Fruit fly (Drosophila melanogaster) whole organism, prepupa: Measurements from ENCODE around the gene jhamt.

Experiments used
- Blimp-1 ChIP-seq: fragments of 200-800 bp; sonication (Bioruptor generic); optimal IDR thresholded peaks from 3 replicates; lab custom pipeline; 2017; ENCODE audit warnings: missing biosample characterization, missing genetic modification characterization, mild to moderate bottlenecking, moderate library complexity, missing genetic modification reagents
- CG10631 ChIP-seq: fragments of 200-800 bp; sonication (Bioruptor generic); optimal IDR thresholded peaks from 2 replicates; lab custom pipeline; 2016; ENCODE audit warnings: missing biosample characterization, missing genetic modification characterization
- CG10669 ChIP-seq: fragments of 200-800 bp; sonication (Bioruptor generic); optimal IDR thresholded peaks from 3 replicates; lab custom pipeline; 2018; ENCODE audit warnings: missing biosample characterization, mild to moderate bottlenecking, missing genetic modification characterization, moderate library complexity
- CG11294 ChIP-seq: fragments of 200-800 bp; sonication (Bioruptor generic); IDR thresholded peaks from 2 replicates; pipeline ENCODE4 v1.3.6; 2022; ENCODE audit warnings: missing biosample characterization, missing genetic modification characterization
- CG11762 ChIP-seq: fragments of 200-800 bp; sonication (Bioruptor generic); optimal IDR thresholded peaks from 3 replicates; lab custom pipeline; 2016; ENCODE audit warnings: missing biosample characterization, missing genetic modification characterization; ENCODE audit not compliant: insufficient read depth
- CG15336 ChIP-seq: fragments of 200-800 bp; sonication (Bioruptor generic); IDR thresholded peaks from 2 replicates; pipeline ENCODE4 v1.3.6; 2022; ENCODE audit warnings: missing biosample characterization, missing genetic modification characterization
- CG1621 ChIP-seq: fragments of 200-800 bp; sonication (Bioruptor generic); optimal IDR thresholded peaks from 3 replicates; lab custom pipeline; 2018; ENCODE audit warnings: missing biosample characterization, mild to moderate bottlenecking, missing genetic modification characterization
- CG16779 ChIP-seq: fragments of 200-800 bp; sonication (Bioruptor generic); optimal IDR thresholded peaks from 3 replicates; lab custom pipeline; 2017; ENCODE audit warnings: missing biosample characterization, mild to moderate bottlenecking, missing genetic modification characterization
- CG31627 ChIP-seq: fragments of 200-800 bp; sonication (Bioruptor generic); optimal IDR thresholded peaks from 3 replicates; lab custom pipeline; 2016; ENCODE audit warnings: missing biosample characterization, missing genetic modification characterization
- CG32006 ChIP-seq: fragments of 200-800 bp; sonication (Bioruptor generic); optimal IDR thresholded peaks from 3 replicates; lab custom pipeline; 2017; ENCODE audit warnings: missing biosample characterization, mild to moderate bottlenecking, missing genetic modification characterization
- CG34406 ChIP-seq: fragments of 200-800 bp; sonication (Bioruptor generic); optimal IDR thresholded peaks from 3 replicates; lab custom pipeline; 2016; ENCODE audit warnings: missing biosample characterization, missing genetic modification characterization
- CG3919 ChIP-seq: fragments of 200-800 bp; sonication (Bioruptor generic); optimal IDR thresholded peaks from 3 replicates; lab custom pipeline; 2016; ENCODE audit warnings: missing biosample characterization, missing genetic modification characterization
- CG4318 ChIP-seq: fragments of 200-800 bp; sonication (Bioruptor generic); optimal IDR thresholded peaks from 3 replicates; lab custom pipeline; 2017; ENCODE audit warnings: missing biosample characterization, mild to moderate bottlenecking, missing genetic modification characterization
- CG6276 ChIP-seq: fragments of 200-800 bp; sonication (Bioruptor generic); optimal IDR thresholded peaks from 2 replicates; lab custom pipeline; 2017; ENCODE audit warnings: missing biosample characterization, mild to moderate bottlenecking, missing genetic modification characterization
- CG6792 ChIP-seq: fragments of 200-800 bp; sonication (Bioruptor generic); optimal IDR thresholded peaks from 3 replicates; lab custom pipeline; 2016; ENCODE audit warnings: missing biosample characterization, missing genetic modification characterization
- CG6808 ChIP-seq: fragments of 200-800 bp; sonication (Bioruptor generic); optimal IDR thresholded peaks from 3 replicates; lab custom pipeline; 2017; ENCODE audit warnings: missing biosample characterization, missing genetic modification characterization, mild to moderate bottlenecking, moderate library complexity, missing genetic modification reagents
- CG7368 ChIP-seq: fragments of 200-800 bp; sonication (Bioruptor generic); optimal IDR thresholded peaks from 3 replicates; lab custom pipeline; 2016; ENCODE audit warnings: missing biosample characterization, missing genetic modification characterization
- CG8119 ChIP-seq: fragments of 200-800 bp; sonication (Bioruptor generic); IDR thresholded peaks from 3 replicates; pipeline ENCODE4 v1.3.6; 2022; ENCODE audit warnings: missing biosample characterization, missing genetic modification characterization
- CG8319 ChIP-seq: fragments of 200-800 bp; sonication (Bioruptor generic); optimal IDR thresholded peaks from 3 replicates; lab custom pipeline; 2016; ENCODE audit warnings: missing biosample characterization, missing genetic modification characterization
- CG8632 ChIP-seq: fragments of 200-800 bp; sonication (Bioruptor generic); optimal IDR thresholded peaks from 3 replicates; lab custom pipeline; 2016; ENCODE audit warnings: missing biosample characterization, missing genetic modification characterization
- CG9139 ChIP-seq: fragments of 200-800 bp; sonication (Bioruptor generic); optimal IDR thresholded peaks from 3 replicates; lab custom pipeline; 2017; ENCODE audit warnings: missing biosample characterization, mild to moderate bottlenecking, missing genetic modification characterization
- Eip78C ChIP-seq: fragments of 200-800 bp; sonication (Bioruptor generic); peaks from one replicate; lab custom pipeline; 2016; ENCODE audit warnings: missing biosample characterization, missing genetic modification characterization
- Eip93F ChIP-seq: fragments of 200-800 bp; sonication (Bioruptor generic); optimal IDR thresholded peaks from 2 replicates; lab custom pipeline; 2016; ENCODE audit warnings: missing biosample characterization, mild to moderate bottlenecking, missing genetic modification characterization
- Ets21C ChIP-seq: fragments of 200-800 bp; sonication (Bioruptor generic); optimal IDR thresholded peaks from 3 replicates; lab custom pipeline; 2016; ENCODE audit warnings: missing biosample characterization, missing genetic modification characterization
- Gug ChIP-seq: fragments of 200-800 bp; sonication (Bioruptor generic); IDR thresholded peaks from 2 replicates; pipeline ENCODE4 v1.3.6; 2022; ENCODE audit warnings: missing biosample characterization, missing genetic modification characterization
- Hr38 ChIP-seq: sonication (Bioruptor generic); optimal IDR thresholded peaks from 2 replicates; lab custom pipeline; 2016; ENCODE audit warnings: missing biosample characterization, missing genetic modification characterization
- Hr39 ChIP-seq: fragments of 200-800 bp; sonication (Bioruptor generic); optimal IDR thresholded peaks from 2 replicates; lab custom pipeline; 2016; ENCODE audit warnings: missing biosample characterization, missing genetic modification characterization
- Hr4 ChIP-seq: fragments of 200-800 bp; sonication (Bioruptor generic); optimal IDR thresholded peaks from 3 replicates; lab custom pipeline; 2016; ENCODE audit warnings: missing biosample characterization, missing genetic modification characterization
- Lpt ChIP-seq: fragments of 200-800 bp; sonication (Bioruptor generic); optimal IDR thresholded peaks from 3 replicates; lab custom pipeline; 2016; ENCODE audit warnings: missing biosample characterization, missing genetic modification characterization
- Met ChIP-seq: fragments of 200-800 bp; sonication (Bioruptor generic); optimal IDR thresholded peaks from 3 replicates; lab custom pipeline; 2016; ENCODE audit warnings: missing biosample characterization, missing genetic modification characterization
- Smox ChIP-seq: fragments of 200-800 bp; sonication (Bioruptor generic); optimal IDR thresholded peaks from 3 replicates; lab custom pipeline; 2016; ENCODE audit warnings: missing biosample characterization, missing genetic modification characterization
- Sox102F ChIP-seq: fragments of 200-800 bp; sonication (Bioruptor generic); optimal IDR thresholded peaks from 2 replicates; lab custom pipeline; 2016; ENCODE audit warnings: missing biosample characterization, mild to moderate bottlenecking, missing genetic modification characterization
- achi ChIP-seq: fragments of 200-800 bp; sonication (Bioruptor generic); optimal IDR thresholded peaks from 3 replicates; lab custom pipeline; 2016; ENCODE audit warnings: missing biosample characterization, missing genetic modification characterization
- cyc ChIP-seq: fragments of 200-800 bp; sonication (Bioruptor generic); optimal IDR thresholded peaks from 3 replicates; lab custom pipeline; 2016; ENCODE audit warnings: missing biosample characterization, missing genetic modification characterization
- dac ChIP-seq: fragments of 200-800 bp; sonication (Bioruptor generic); optimal IDR thresholded peaks from 2 replicates; lab custom pipeline; 2017; ENCODE audit warnings: missing biosample characterization, mild to moderate bottlenecking, missing genetic modification characterization
- dsx ChIP-seq: fragments of 200-800 bp; optimal IDR thresholded peaks from 3 replicates; lab custom pipeline; 2019; ENCODE audit warnings: missing biosample characterization, mild to moderate bottlenecking, missing genetic modification characterization, moderate library complexity; ENCODE audit not compliant: poor library complexity, severe bottlenecking
- eg ChIP-seq: fragments of 200-800 bp; sonication (Bioruptor generic); IDR thresholded peaks from 3 replicates; pipeline ENCODE4 v1.3.6; 2022; ENCODE audit warnings: missing biosample characterization, missing genetic modification characterization
- esn ChIP-seq: fragments of 200-800 bp; sonication (Bioruptor generic); optimal IDR thresholded peaks from 2 replicates; lab custom pipeline; 2016; ENCODE audit warnings: missing biosample characterization, mild to moderate bottlenecking, missing genetic modification characterization, moderate library complexity
- fd59A ChIP-seq: fragments of 200-800 bp; sonication (Bioruptor generic); optimal IDR thresholded peaks from 2 replicates; lab custom pipeline; 2017; ENCODE audit warnings: missing biosample characterization, mild to moderate bottlenecking, missing genetic modification characterization, missing genetic modification reagents
- fd85E ChIP-seq: fragments of 200-800 bp; sonication (Bioruptor generic); optimal IDR thresholded peaks from 3 replicates; lab custom pipeline; 2016; ENCODE audit warnings: missing biosample characterization, missing genetic modification characterization
- net ChIP-seq: fragments of 200-800 bp; sonication (Bioruptor generic); optimal IDR thresholded peaks from 3 replicates; lab custom pipeline; 2016; ENCODE audit warnings: missing biosample characterization, missing genetic modification characterization
- salr ChIP-seq, 2 experiments: fragments of 200-800 bp; sonication (Bioruptor generic); optimal IDR thresholded peaks; 3 replicates each; lab custom pipeline; 2016 to 2018; ENCODE audit warnings: missing biosample characterization in 2 of 2, missing genetic modification characterization in 2 of 2, mild to moderate bottlenecking in 1 of 2
- svp ChIP-seq: fragments of 200-800 bp; sonication (Bioruptor generic); peaks from one replicate; lab custom pipeline; 2016; ENCODE audit warnings: missing biosample characterization, missing genetic modification characterization
- topi ChIP-seq: fragments of 200-800 bp; sonication (Bioruptor generic); optimal IDR thresholded peaks from 3 replicates; lab custom pipeline; 2016; ENCODE audit warnings: missing biosample characterization, missing genetic modification characterization
- vri ChIP-seq: fragments of 200-800 bp; sonication (Bioruptor generic); optimal IDR thresholded peaks from 3 replicates; lab custom pipeline; 2016; ENCODE audit warnings: missing biosample characterization, mild to moderate bottlenecking, missing genetic modification characterization

jhamt gene

dm6 chr2L:16374691-16375090 lies 9.0 kb downstream of the jhamt start:
- TF ChIP-seq CG1621 (no peak), Hr38 (GFP tag; lab: Kevin White, UChicago) (no peak), topi (GFP tag; lab: Kevin White, UChicago) (no peak), cyc (GFP tag; lab: Kevin White, UChicago) (no peak), Sox102F (GFP tag; lab: Kevin White, UChicago) (no peak), CG8119 (no peak), CG3919 (GFP tag; lab: Kevin White, UChicago) (no peak), achi (GFP tag; lab: Kevin White, UChicago) (no peak), svp (no peak), CG6276 (GFP tag; lab: Kevin White, UChicago) (no peak), eg (GFP tag; lab: Robert Waterston, UW) (no peak), CG10669 (GFP tag; lab: Kevin White, UChicago) (no peak), vri (GFP tag; lab: Kevin White, UChicago) (no peak), Eip93F (GFP tag; lab: Kevin White, UChicago) (no peak), CG31627 (GFP tag; lab: Kevin White, UChicago) (no peak), Met (GFP tag; lab: Kevin White, UChicago) (no peak), CG34406 (GFP tag; lab: Kevin White, UChicago) (no peak), CG32006 (GFP tag; lab: Kevin White, UChicago) (no peak)

dm6 chr2L:16380973-16381372 lies 15.3 kb downstream of the jhamt start:
- TF ChIP-seq CG4318 (GFP tag; lab: Kevin White, UChicago) (no peak), esn (no peak), CG32006 (GFP tag; lab: Kevin White, UChicago) (no peak), vri (GFP tag; lab: Kevin White, UChicago) (no peak), svp (no peak), CG16779 (no peak), dsx (no peak), dac (GFP tag; lab: Kevin White, UChicago) (no peak)
- TF ChIP-seq, all 60 proteins: peak for 0

DNA sequence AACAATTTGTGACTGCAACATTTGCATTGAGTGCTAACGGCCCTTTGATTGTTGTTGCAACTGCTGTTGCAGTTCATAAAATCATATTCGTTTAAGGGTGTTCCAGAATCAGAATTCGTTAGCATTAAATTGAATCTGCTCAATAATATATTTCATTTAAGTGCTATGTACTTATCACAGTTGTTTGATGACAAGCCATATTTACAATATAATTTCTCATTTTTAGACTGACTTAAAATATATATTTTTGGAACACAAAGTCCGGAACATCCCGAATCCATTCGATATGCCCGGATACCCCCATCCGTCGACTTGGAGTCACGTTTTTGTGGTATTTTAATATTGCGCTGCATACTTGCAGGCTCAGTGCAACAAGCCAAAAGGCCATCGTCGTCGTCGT lies 25.1 kb downstream of the jhamt start:
- peak; percentile 6 for TF ChIP-seq CG8632
- no peak for TF ChIP-seq esn
- TF ChIP-seq CG15336 (GFP tag; lab: Robert Waterston, UW): no peak
- TF ChIP-seq CG4318 (GFP tag; lab: Kevin White, UChicago): no peak
- TF ChIP-seq Smox (GFP tag; lab: Kevin White, UChicago): peak; percentile 6
- TF ChIP-seq cyc (GFP tag; lab: Kevin White, UChicago): no peak
- TF ChIP-seq CG11294 (GFP tag; lab: Robert Waterston, UW): no peak
- TF ChIP-seq Blimp-1 (GFP tag; lab: Kevin White, UChicago): no peak
- TF ChIP-seq Eip93F (GFP tag; lab: Kevin White, UChicago): no peak
- TF ChIP-seq net (GFP tag; lab: Kevin White, UChicago): no peak
- peak; percentile 12 for TF ChIP-seq Hr4 (GFP tag; lab: Kevin White, UChicago)
- peak; percentile 27 for TF ChIP-seq Hr39 (GFP tag; lab: Kevin White, UChicago)
- peak; percentile 61 for TF ChIP-seq Eip78C (GFP tag; lab: Kevin White, UChicago)
- TF ChIP-seq CG10631 (GFP tag; lab: Kevin White, UChicago): peak; percentile 4
- peak; percentile 73 for TF ChIP-seq svp
- no peak for TF ChIP-seq Ets21C (GFP tag; lab: Kevin White, UChicago)
- TF ChIP-seq CG6808: no peak
- no peak for TF ChIP-seq Hr38 (GFP tag; lab: Kevin White, UChicago)
- no peak for TF ChIP-seq fd59A (GFP tag; lab: Kevin White, UChicago)
- no peak for TF ChIP-seq fd85E (GFP tag; lab: Kevin White, UChicago)
- no peak for TF ChIP-seq CG7368 (GFP tag; lab: Kevin White, UChicago)
- peak; percentile 81 for TF ChIP-seq CG10669 (GFP tag; lab: Kevin White, UChicago)
- TF ChIP-seq CG32006 (GFP tag; lab: Kevin White, UChicago): peak; percentile 22
- TF ChIP-seq dac (GFP tag; lab: Kevin White, UChicago): no peak
- TF ChIP-seq CG11762 (GFP tag; lab: Kevin White, UChicago): no peak
- TF ChIP-seq Met (GFP tag; lab: Kevin White, UChicago): peak; percentile 40
- TF ChIP-seq CG31627 (GFP tag; lab: Kevin White, UChicago): peak; percentile 37
- TF ChIP-seq CG6276 (GFP tag; lab: Kevin White, UChicago): no peak
- TF ChIP-seq eg (GFP tag; lab: Robert Waterston, UW): no peak
- no peak for TF ChIP-seq CG9139 (GFP tag; lab: Kevin White, UChicago)
- no peak for TF ChIP-seq CG8319
- TF ChIP-seq Lpt (GFP tag; lab: Kevin White, UChicago): no peak
- TF ChIP-seq Sox102F (GFP tag; lab: Kevin White, UChicago): peak; percentile 27
- TF ChIP-seq CG6792 (GFP tag; lab: Kevin White, UChicago): no peak
- no peak for TF ChIP-seq CG1621
- TF ChIP-seq CG16779: no peak
- peak; percentile 10 for TF ChIP-seq topi (GFP tag; lab: Kevin White, UChicago)
- TF ChIP-seq CG34406 (GFP tag; lab: Kevin White, UChicago): no peak
- no peak for TF ChIP-seq Gug
- TF ChIP-seq salr (GFP tag; optimal IDR thresholded peaks at IDR 0.05; lab: Kevin White, UChicago): no peak
